Worm (Caenorhabditis elegans): ENCODE measurements around the gene K05F6.10.

DNA sequence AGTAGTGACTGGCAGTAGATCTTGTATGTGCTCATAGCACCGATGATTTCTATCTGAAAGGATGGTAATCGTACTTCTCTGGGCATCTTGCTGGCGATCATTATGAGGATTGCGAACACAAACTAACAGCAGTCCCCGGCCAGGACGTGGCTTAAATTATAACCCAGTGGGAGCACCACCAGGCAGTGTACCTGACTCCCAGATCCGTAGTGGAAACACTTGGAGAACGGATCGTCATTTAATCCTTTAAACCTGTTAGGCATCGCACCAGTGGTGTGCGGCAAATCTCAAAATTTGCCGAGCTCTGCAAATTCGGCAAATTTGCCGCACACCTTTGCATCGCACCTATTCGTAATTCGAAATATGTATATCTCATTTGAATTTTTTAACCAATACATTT, 8.3 kb downstream of the K05F6.10 start, which contains the start of gene K05F6.8:
- no peak for TF ChIP-seq ceh-16 (tag; optimal IDR thresholded peaks at IDR 0.05)
- TF ChIP-seq mab-5 (tag; optimal IDR thresholded peaks at IDR 0.05), result no peak
- TF ChIP-seq skn-1 (tag; optimal IDR thresholded peaks at IDR 0.05), result no peak
- TF ChIP-seq lin-13 (GFP tag; optimal IDR thresholded peaks at IDR 0.05), result no peak

All from whole organism, L2 larva.